Worm (Caenorhabditis elegans) whole organism, L1 larva: ENCODE measurements around the gene gst-18.

ENCODE experiments used
- C04F5.9 ChIP-seq: sonication (generic microtip); optimal IDR thresholded peaks from 2 replicates; lab custom pipeline; 2016; ENCODE audit warnings: missing genetic modification characterization, missing compliant biosample characterization
- C16A3.4 ChIP-seq: fragments of 150-350 bp; optimal IDR thresholded peaks from 2 replicates; lab custom pipeline; 2014; ENCODE audit warnings: missing biosample characterization, missing genetic modification characterization
- F16B12.6 ChIP-seq: fragments of 150-350 bp; optimal IDR thresholded peaks from 2 replicates; lab custom pipeline; 2014; ENCODE audit warnings: missing biosample characterization, missing genetic modification characterization
- aha-1 ChIP-seq: fragments of 150-350 bp; optimal IDR thresholded peaks from 2 replicates; lab custom pipeline; 2014; ENCODE audit warnings: missing biosample characterization, missing genetic modification characterization
- alr-1 ChIP-seq: fragments of 200-800 bp; sonication (Bioruptor generic); optimal IDR thresholded peaks from 2 replicates; lab custom pipeline; 2018; ENCODE audit warnings: borderline replicate concordance, mild to moderate bottlenecking, missing genetic modification characterization, missing compliant biosample characterization
- aly-2 ChIP-seq: fragments of 150-350 bp; optimal IDR thresholded peaks from 2 replicates; lab custom pipeline; 2014; ENCODE audit warnings: missing biosample characterization, missing genetic modification characterization
- ama-1 ChIP-seq: fragments of 150-350 bp; optimal IDR thresholded peaks from 2 replicates; lab custom pipeline; 2014
- ceh-63 ChIP-seq: fragments of 200-800 bp; sonication (Bioruptor generic); optimal IDR thresholded peaks from 2 replicates; lab custom pipeline; 2018; ENCODE audit warnings: mild to moderate bottlenecking, missing genetic modification characterization, missing compliant biosample characterization
- ceh-90 ChIP-seq: sonication (generic microtip); optimal IDR thresholded peaks from 2 replicates; lab custom pipeline; 2016; ENCODE audit warnings: missing genetic modification characterization, missing compliant biosample characterization
- ces-1 ChIP-seq: fragments of 150-350 bp; optimal IDR thresholded peaks from 2 replicates; lab custom pipeline; 2014; ENCODE audit warnings: missing biosample characterization, missing genetic modification reagents, missing genetic modification characterization
- dpl-1 ChIP-seq, 3 experiments: fragments of 150-350 bp in 2 of 3; sonication (generic microtip) in 1 of 3; optimal IDR thresholded peaks; 2 replicates each; lab custom pipeline; 2014 to 2017; ENCODE audit warnings: missing biosample characterization in 3 of 3, missing genetic modification characterization in 3 of 3, missing genetic modification reagents in 3 of 3
- dsc-1 ChIP-seq: sonication (generic microtip); optimal IDR thresholded peaks from 2 replicates; lab custom pipeline; 2016; ENCODE audit warnings: mild to moderate bottlenecking, missing genetic modification characterization, missing compliant biosample characterization
- efl-1 ChIP-seq, 4 experiments: fragments of 150-350 bp; optimal IDR thresholded peaks in 3 of 4; peaks in 1 of 4; 1 replicate in 1 of 4; 2 replicates in 3 of 4; lab custom pipeline; 2014; ENCODE audit warnings: missing biosample characterization in 2 of 4, missing genetic modification characterization in 2 of 4, missing genetic modification reagents in 2 of 4
- egl-13 ChIP-seq: sonication (generic microtip); optimal IDR thresholded peaks from 2 replicates; lab custom pipeline; 2016; ENCODE audit warnings: missing genotype, missing genetic modification reagents, missing genetic modification characterization, missing compliant biosample characterization
- ets-5 ChIP-seq: fragments of 200-800 bp; sonication (Bioruptor generic); IDR thresholded peaks from 2 replicates; pipeline ENCODE4 v1.3.6; 2022; ENCODE audit warnings: missing genetic modification characterization, missing compliant biosample characterization
- fkh-4 ChIP-seq: sonication (generic microtip); optimal IDR thresholded peaks from 2 replicates; lab custom pipeline; 2016; ENCODE audit warnings: missing compliant biosample characterization, missing genetic modification characterization, borderline replicate concordance
- fkh-8 ChIP-seq: sonication (generic microtip); optimal IDR thresholded peaks from 2 replicates; lab custom pipeline; 2016; ENCODE audit warnings: mild to moderate bottlenecking, missing genetic modification characterization, missing compliant biosample characterization
- hlh-4 ChIP-seq: sonication (generic microtip); optimal IDR thresholded peaks from 2 replicates; lab custom pipeline; 2016; ENCODE audit warnings: mild to moderate bottlenecking, missing genetic modification characterization, missing compliant biosample characterization
- irx-1 ChIP-seq: sonication (generic microtip); optimal IDR thresholded peaks from 2 replicates; lab custom pipeline; 2016; ENCODE audit warnings: missing genetic modification characterization, missing compliant biosample characterization
- jun-1 ChIP-seq: fragments of 150-350 bp; optimal IDR thresholded peaks from 2 replicates; lab custom pipeline; 2014; ENCODE audit warnings: missing biosample characterization, missing genetic modification reagents, missing genetic modification characterization
- lin-13 ChIP-seq: fragments of 150-350 bp; optimal IDR thresholded peaks from 2 replicates; lab custom pipeline; 2014; ENCODE audit warnings: missing biosample characterization, missing genetic modification reagents, missing genetic modification characterization
- lin-14 ChIP-seq: fragments of 200-800 bp; sonication (Bioruptor generic); optimal IDR thresholded peaks from 2 replicates; lab custom pipeline; 2018; ENCODE audit warnings: mild to moderate bottlenecking, missing genetic modification characterization, moderate library complexity, missing compliant biosample characterization
- lin-35 ChIP-seq, 2 experiments: fragments of 150-350 bp; optimal IDR thresholded peaks; 2 replicates each; lab custom pipeline; 2014; ENCODE audit warnings: missing biosample characterization in 2 of 2, missing genetic modification characterization in 2 of 2, missing genetic modification reagents in 2 of 2
- lsy-2 ChIP-seq, 2 experiments: fragments of 150-350 bp; optimal IDR thresholded peaks; 2 replicates each; lab custom pipeline; 2014; ENCODE audit warnings: missing biosample characterization in 2 of 2, missing genetic modification characterization in 2 of 2
- mef-2 ChIP-seq: fragments of 150-350 bp; optimal IDR thresholded peaks from 2 replicates; lab custom pipeline; 2014; ENCODE audit warnings: missing biosample characterization, missing genetic modification characterization
- mep-1 ChIP-seq: fragments of 150-350 bp; optimal IDR thresholded peaks from 2 replicates; lab custom pipeline; 2014; ENCODE audit warnings: missing biosample characterization, missing genetic modification characterization
- nhr-12 ChIP-seq: sonication (generic microtip); optimal IDR thresholded peaks from 2 replicates; lab custom pipeline; 2017; ENCODE audit warnings: missing biosample characterization, missing genetic modification characterization
- nhr-20 ChIP-seq: sonication (generic microtip); optimal IDR thresholded peaks from 2 replicates; lab custom pipeline; 2016; ENCODE audit warnings: mild to moderate bottlenecking, missing genetic modification characterization, missing compliant biosample characterization
- nhr-237 ChIP-seq: fragments of 150-350 bp; optimal IDR thresholded peaks from 2 replicates; lab custom pipeline; 2014; ENCODE audit warnings: missing biosample characterization, missing genetic modification characterization
- nhr-28 ChIP-seq: fragments of 150-350 bp; optimal IDR thresholded peaks from 2 replicates; lab custom pipeline; 2014; ENCODE audit warnings: missing biosample characterization, missing genetic modification characterization
- nhr-71 ChIP-seq: sonication (generic microtip); optimal IDR thresholded peaks from 2 replicates; lab custom pipeline; 2016; ENCODE audit warnings: mild to moderate bottlenecking, missing genetic modification characterization, moderate library complexity, missing compliant biosample characterization
- nhr-84 ChIP-seq: sonication (generic microtip); optimal IDR thresholded peaks from 2 replicates; lab custom pipeline; 2017; ENCODE audit warnings: missing biosample characterization, missing genetic modification characterization
- nhr-90 ChIP-seq: sonication (generic microtip); optimal IDR thresholded peaks from 2 replicates; lab custom pipeline; 2016; ENCODE audit warnings: mild to moderate bottlenecking, missing genetic modification characterization, missing compliant biosample characterization; ENCODE audit not compliant: poor library complexity
- pag-3 ChIP-seq: sonication (generic microtip); optimal IDR thresholded peaks from 2 replicates; lab custom pipeline; 2017; ENCODE audit warnings: missing genetic modification characterization, mild to moderate bottlenecking, missing compliant biosample characterization, antibody characterized with exemption, borderline replicate concordance; ENCODE audit not compliant: insufficient read depth
- pqm-1 ChIP-seq: sonication (generic microtip); optimal IDR thresholded peaks from 3 replicates; lab custom pipeline; 2017; ENCODE audit warnings: missing biosample characterization, missing genetic modification characterization
- rnt-1 ChIP-seq: sonication (generic microtip); optimal IDR thresholded peaks from 2 replicates; lab custom pipeline; 2016; ENCODE audit warnings: mild to moderate bottlenecking, missing genetic modification characterization, moderate library complexity, missing compliant biosample characterization
- snu-23 ChIP-seq: sonication (generic microtip); optimal IDR thresholded peaks from 2 replicates; lab custom pipeline; 2016; ENCODE audit warnings: missing genetic modification characterization, missing compliant biosample characterization
- sox-4 ChIP-seq: sonication (generic microtip); optimal IDR thresholded peaks from 2 replicates; lab custom pipeline; 2016; ENCODE audit warnings: missing genetic modification characterization, missing compliant biosample characterization
- tbx-2 ChIP-seq: sonication (generic microtip); optimal IDR thresholded peaks from 2 replicates; lab custom pipeline; 2016; ENCODE audit warnings: missing genetic modification characterization, missing compliant biosample characterization
- unc-30 ChIP-seq: sonication (generic microtip); optimal IDR thresholded peaks from 2 replicates; lab custom pipeline; 2017; ENCODE audit warnings: missing biosample characterization, missing genetic modification characterization
- unc-86 ChIP-seq: sonication (generic microtip); optimal IDR thresholded peaks from 2 replicates; lab custom pipeline; 2016; ENCODE audit warnings: missing genetic modification characterization, missing compliant biosample characterization
- vab-15 ChIP-seq: sonication (generic microtip); optimal IDR thresholded peaks from 2 replicates; lab custom pipeline; 2017; ENCODE audit warnings: missing genotype, mild to moderate bottlenecking, missing genetic modification characterization, missing compliant biosample characterization
- zag-1 ChIP-seq: fragments of 150-350 bp; optimal IDR thresholded peaks from 2 replicates; lab custom pipeline; 2014; ENCODE audit warnings: missing biosample characterization, missing genetic modification characterization
- zip-4 ChIP-seq: fragments of 200-800 bp; sonication (Bioruptor generic); optimal IDR thresholded peaks from 2 replicates; lab custom pipeline; 2018; ENCODE audit warnings: mild to moderate bottlenecking, missing genetic modification characterization, moderate library complexity, missing compliant biosample characterization
- ztf-11 ChIP-seq, 2 experiments: sonication (generic microtip); optimal IDR thresholded peaks; 2 replicates each; lab custom pipeline; 2016 to 2017; ENCODE audit warnings: missing genetic modification characterization in 2 of 2, missing biosample characterization in 1 of 2, missing compliant biosample characterization in 1 of 2

The gst-18 gene

DNA sequence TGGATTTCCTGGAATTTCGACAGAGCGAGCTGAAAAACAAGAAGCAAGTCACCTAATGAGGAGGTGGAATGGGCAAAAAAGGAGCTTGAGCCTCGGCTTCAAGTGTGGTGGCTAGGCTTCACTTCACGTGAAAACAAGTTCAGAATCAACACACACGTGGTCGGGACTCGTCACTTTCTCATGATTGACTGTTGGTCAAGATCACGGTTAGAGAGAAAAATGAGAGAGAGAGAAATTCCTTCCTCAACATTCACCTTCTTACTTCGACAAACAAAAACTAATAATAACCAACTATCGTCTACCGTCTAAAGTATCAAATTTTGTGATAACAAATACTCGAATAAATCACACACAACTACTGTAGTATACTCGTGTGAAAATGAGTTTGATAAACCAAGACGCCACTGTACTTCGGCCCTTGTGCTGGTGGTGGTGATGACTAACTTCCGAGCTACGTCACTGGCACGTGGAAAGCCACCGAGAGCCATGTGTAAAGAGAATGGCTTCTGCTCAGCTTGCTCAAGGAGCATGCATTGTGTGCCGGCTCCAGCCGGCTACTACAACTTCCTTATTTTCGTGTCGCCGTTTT lies 43.0 kb upstream of the gst-18 start (continued):
- no peak for TF ChIP-seq ztf-11 (tag; optimal IDR thresholded peaks at IDR 0.05; lab: Kevin White, UChicago)
- TF ChIP-seq ama-1 (lab: Kevin White, UChicago) = no peak
- peak; percentile 42 for TF ChIP-seq snu-23 (GFP tag; lab: Kevin White, UChicago)
- no peak for TF ChIP-seq mef-2 (tag; lab: Kevin White, UChicago)
- no peak for TF ChIP-seq zag-1 (tag; lab: Kevin White, UChicago)
- TF ChIP-seq unc-86 (tag; lab: Kevin White, UChicago) = no peak
- TF ChIP-seq dsc-1 (tag; lab: Kevin White, UChicago) = no peak
- no peak for TF ChIP-seq irx-1
- TF ChIP-seq vab-15 = no peak
- TF ChIP-seq fkh-8 = no peak
- no peak for TF ChIP-seq lsy-2 (tag; optimal IDR thresholded peaks at IDR 0.05; lab: Kevin White, UChicago)
- TF ChIP-seq hlh-4 (tag; lab: Kevin White, UChicago) = no peak
- no peak for TF ChIP-seq aly-2
- TF ChIP-seq lin-13 = no peak
- no peak for TF ChIP-seq dpl-1 (GFP tag; optimal IDR thresholded peaks at IDR 0.05; lab: Kevin White, UChicago)
- TF ChIP-seq nhr-84 (tag; lab: Kevin White, UChicago) = no peak
- no peak for TF ChIP-seq zip-4 (GFP tag; lab: Kevin White, UChicago)
- TF ChIP-seq pag-3 (tag; lab: Kevin White, UChicago) = no peak
- no peak for TF ChIP-seq ceh-90
- no peak for TF ChIP-seq pqm-1 (tag; lab: Kevin White, UChicago)
- TF ChIP-seq egl-13 (tag; lab: Kevin White, UChicago) = no peak
- TF ChIP-seq C04F5.9 (tag; lab: Kevin White, UChicago) = no peak
- no peak for TF ChIP-seq mep-1
- TF ChIP-seq nhr-237 (tag; lab: Kevin White, UChicago) = no peak
- TF ChIP-seq ces-1 (GFP tag; lab: Kevin White, UChicago) = no peak
- TF ChIP-seq alr-1 (tag; lab: Kevin White, UChicago) = no peak
- peak; percentile 33 for TF ChIP-seq nhr-90 (tag; lab: Kevin White, UChicago)
- TF ChIP-seq ets-5 (GFP tag; lab: Robert Waterston, UW) = no peak
- TF ChIP-seq lin-14 (GFP tag; lab: Kevin White, UChicago) = peak; percentile 46
- TF ChIP-seq tbx-2 (tag; lab: Kevin White, UChicago) = no peak
- TF ChIP-seq fkh-4 (tag; lab: Kevin White, UChicago) = no peak
- TF ChIP-seq F16B12.6 (tag; lab: Kevin White, UChicago) = no peak
- TF ChIP-seq nhr-28 (tag; lab: Kevin White, UChicago) = no peak
- TF ChIP-seq jun-1 (tag; lab: Kevin White, UChicago) = no peak
- TF ChIP-seq C16A3.4 (tag; lab: Kevin White, UChicago) = no peak
- TF ChIP-seq lin-35 (GFP tag; optimal IDR thresholded peaks at IDR 0.05; lab: Kevin White, UChicago) = peak in 1 of 2 experiments; percentile 26
- no peak for TF ChIP-seq nhr-12
- TF ChIP-seq nhr-71 (tag; lab: Kevin White, UChicago) = peak; percentile 72
- TF ChIP-seq aha-1 (tag; lab: Kevin White, UChicago) = no peak
- TF ChIP-seq nhr-20 (tag; lab: Kevin White, UChicago) = peak; percentile 42
- TF ChIP-seq rnt-1 (tag; lab: Kevin White, UChicago) = peak; percentile 2
- no peak for TF ChIP-seq unc-30
- TF ChIP-seq efl-1 (optimal IDR thresholded peaks at IDR 0.05; lab: Kevin White, UChicago) = no peak
- TF ChIP-seq efl-1 (GFP tag; optimal IDR thresholded peaks at IDR 0.05 in 1 of 2; lab: Kevin White, UChicago) = no peak
- TF ChIP-seq sox-4 (tag; lab: Kevin White, UChicago) = no peak
- TF ChIP-seq ceh-63 (GFP tag; lab: Kevin White, UChicago) = no peak
